Worm (Caenorhabditis elegans) whole organism, L4/young adult: Measurements from ENCODE around the gene F52D10.2.

Source experiments
- W03F9.2 ChIP-seq: fragments of 150-350 bp; optimal IDR thresholded peaks from 2 replicates; lab custom pipeline; 2014; ENCODE audit warnings: missing biosample characterization, missing genetic modification characterization
- dao-5 ChIP-seq: sonication (generic microtip); optimal IDR thresholded peaks from 2 replicates; lab custom pipeline; 2016; ENCODE audit warnings: missing genotype, missing genetic modification characterization, moderate library complexity, missing compliant biosample characterization
- him-1 ChIP-seq: sonication (generic microtip); optimal IDR thresholded peaks from 2 replicates; lab custom pipeline; 2016; ENCODE audit warnings: missing genotype, missing genetic modification reagents, missing genetic modification characterization, missing compliant biosample characterization

DNA sequence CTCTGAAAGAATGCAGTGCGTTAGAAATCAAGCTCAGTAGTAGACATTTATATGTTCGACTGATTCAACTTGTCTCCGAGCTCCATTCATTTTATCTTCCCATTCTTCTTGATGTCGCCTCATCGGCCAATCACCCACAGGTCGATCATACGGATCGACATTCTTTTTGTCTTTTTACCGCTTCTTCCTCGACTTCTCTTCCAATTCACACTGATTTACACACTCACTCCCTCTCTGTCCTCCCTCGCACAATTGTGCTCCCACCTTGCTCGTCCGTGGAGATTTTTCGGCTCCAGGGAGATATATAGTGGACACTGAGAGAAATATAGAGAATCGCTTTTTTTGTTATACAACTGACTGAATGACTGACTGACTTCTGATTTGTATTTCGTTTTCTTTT is 17.4 kb downstream of the F52D10.2 start:
- TF ChIP-seq him-1 = no peak
- TF ChIP-seq W03F9.2 (tag; lab: Kevin White, UChicago) = no peak
- no peak for TF ChIP-seq dao-5
